Worm (Caenorhabditis elegans): ENCODE results near the gene nrf-6.

DNA sequence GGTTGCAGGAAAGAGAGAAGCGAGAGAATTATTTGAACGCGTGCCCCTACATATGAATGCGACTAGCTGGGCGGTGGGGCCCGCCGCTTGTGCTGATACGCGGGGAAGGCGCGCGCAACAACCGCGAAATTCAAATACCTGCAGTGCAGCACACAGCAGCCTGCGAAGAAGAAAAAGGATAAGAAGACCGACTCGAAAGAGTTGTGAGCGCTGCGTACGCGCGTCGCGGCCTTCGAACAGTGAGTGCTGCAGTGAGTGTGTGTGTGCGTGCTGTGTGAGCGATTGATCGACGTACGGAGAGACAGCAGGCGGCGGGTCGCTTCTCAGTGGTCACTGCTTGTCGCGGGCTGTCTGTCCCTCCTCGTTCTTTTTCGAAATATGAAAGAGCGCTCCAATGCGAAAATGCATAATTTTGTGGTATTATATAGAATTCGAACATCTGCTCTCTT, 4.2 kb downstream of the nrf-6 start:
- TF ChIP-seq T22C8.4 (GFP tag; IDR thresholded peaks at IDR 0.05) (peak; percentile 62), ztf-23 (GFP tag; IDR thresholded peaks at IDR 0.05) (peak; percentile 79), ztf-29 (GFP tag; IDR thresholded peaks at IDR 0.05) (peak; percentile 60; the same call in 1 of the 2 replicates)
